Worm (Caenorhabditis elegans): ENCODE measurements around the gene Y51A2B.5.
"Not testable (repeated sequence)": the region's sequence is repeated elsewhere in the genome, so short reads cannot be mapped to it uniquely, and the experiment has no call there.

DNA sequence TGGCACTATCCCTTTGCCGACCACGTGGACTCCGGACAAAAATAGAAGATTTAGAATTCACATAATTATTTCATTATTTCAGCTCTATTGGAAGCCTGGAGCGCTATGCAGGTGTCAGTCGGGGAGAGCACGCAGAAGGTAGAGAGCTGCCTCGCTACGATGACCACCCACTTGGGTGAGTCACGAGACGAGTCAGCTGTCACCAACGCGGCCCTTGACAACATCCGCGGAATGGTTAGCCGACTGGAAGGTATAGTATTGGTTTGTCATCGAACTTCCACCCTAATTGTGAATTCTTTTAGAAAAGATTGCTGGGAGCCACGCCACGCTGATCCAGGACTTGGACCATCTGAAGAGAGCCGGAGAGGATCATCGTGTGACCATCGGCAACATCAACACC lies 50.4 kb downstream of the Y51A2B.5 start, which contains the start of gene ZK262.9:
- TF ChIP-seq mxl-1 (tag; optimal IDR thresholded peaks at IDR 0.05); ama-1 (optimal IDR thresholded peaks at IDR 0.05); ama-1 (GFP tag; optimal IDR thresholded peaks at IDR 0.05); nfya-1 (tag; optimal IDR thresholded peaks at IDR 0.05; ENCODE audit: borderline replicate concordance, insufficient read depth); unc-62 (GFP tag; optimal IDR thresholded peaks at IDR 0.05); nhr-27 (tag; optimal IDR thresholded peaks at IDR 0.05); die-1 (tag; optimal IDR thresholded peaks at IDR 0.05); Y79H2A.3 (GFP tag; conservative IDR thresholded peaks at IDR 0.05); snpc-1.3 (tag; optimal IDR thresholded peaks at IDR 0.05; ENCODE audit: insufficient read depth); ekl-4 (GFP tag; IDR thresholded peaks at IDR 0.05); pha-4 (tag; optimal IDR thresholded peaks at IDR 0.05); B0019.2 (GFP tag; conservative IDR thresholded peaks at IDR 0.05); F57C9.4 (tag; optimal IDR thresholded peaks at IDR 0.05); lin-35 (GFP tag; optimal IDR thresholded peaks at IDR 0.05); dpl-1 (GFP tag; optimal IDR thresholded peaks at IDR 0.05): not testable (repeated sequence)
